Fruit fly (Drosophila melanogaster): ENCODE data around the gene CG5126.

CG5126 gene

DNA sequence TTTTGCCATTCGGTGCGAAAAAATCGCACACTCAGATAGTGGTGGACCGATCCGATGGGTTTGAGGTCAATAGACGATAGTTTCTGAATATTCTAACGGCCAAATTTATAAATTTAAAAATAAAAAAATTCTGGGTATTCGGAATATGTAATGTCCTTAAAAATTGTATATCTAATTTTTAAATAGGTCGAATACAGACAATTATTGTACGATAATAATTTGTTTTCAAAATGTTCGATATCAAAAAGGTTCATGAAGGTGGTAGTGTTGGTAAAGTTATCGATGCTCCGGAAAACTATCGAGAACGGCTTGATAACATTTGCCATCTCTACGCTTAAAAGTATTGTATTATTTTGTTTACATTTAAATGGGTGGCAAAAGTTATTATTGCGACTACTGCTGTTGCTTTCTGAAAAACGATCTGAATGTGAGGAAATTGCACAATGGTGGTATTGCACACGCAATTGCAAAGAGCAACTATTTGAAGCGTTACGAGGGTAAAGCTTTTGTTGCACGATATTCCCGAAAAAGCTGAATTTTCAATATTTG, 13.9 kb downstream of the CG5126 start, which contains the start of the genes CG31922 and Plap (continued):
- TF ChIP-seq CG12942 (GFP tag; optimal IDR thresholded peaks at IDR 0.05): peak; percentile 60
- TF ChIP-seq Lim3 (GFP tag; IDR thresholded peaks at IDR 0.05): no peak
- TF ChIP-seq pnt (GFP tag; optimal IDR thresholded peaks at IDR 0.05): peak; percentile 33
- no peak for TF ChIP-seq kah (GFP tag; optimal IDR thresholded peaks at IDR 0.05)
- no peak for TF ChIP-seq gt (GFP tag; IDR thresholded peaks at IDR 0.05)
- TF ChIP-seq peb (GFP tag; IDR thresholded peaks at IDR 0.05): no peak
- peak; percentile 58 for TF ChIP-seq Meics (GFP tag; optimal IDR thresholded peaks at IDR 0.05)
- TF ChIP-seq CG14710 (tag; optimal IDR thresholded peaks at IDR 0.05): peak; percentile 86
- peak; percentile 14 for TF ChIP-seq CG17186 (GFP tag; optimal IDR thresholded peaks at IDR 0.05)
- peak; percentile 81 for TF ChIP-seq CG13624 (GFP tag; optimal IDR thresholded peaks at IDR 0.05)
- TF ChIP-seq MBD-R2 (GFP tag; IDR thresholded peaks at IDR 0.05): peak; percentile 78
- TF ChIP-seq hth (optimal IDR thresholded peaks at IDR 0.05): no peak
- TF ChIP-seq slbo (GFP tag; IDR thresholded peaks at IDR 0.05): peak; percentile 80
- TF ChIP-seq E2f1 (GFP tag; IDR thresholded peaks at IDR 0.05): no peak
- TF ChIP-seq otp (GFP tag; IDR thresholded peaks at IDR 0.05): no peak
- peak; percentile 3 for TF ChIP-seq HHEX (GFP tag; optimal IDR thresholded peaks at IDR 0.05)
- TF ChIP-seq CG8478 (optimal IDR thresholded peaks at IDR 0.05): no peak
- TF ChIP-seq Fer1 (GFP tag; optimal IDR thresholded peaks at IDR 0.05): peak; percentile 70
- no peak for TF ChIP-seq CG5953 (GFP tag; IDR thresholded peaks at IDR 0.05)
- TF ChIP-seq H15 (GFP tag; IDR thresholded peaks at IDR 0.05): no peak
- peak; percentile 72 for TF ChIP-seq Nf-YC (tag; optimal IDR thresholded peaks at IDR 0.05)
- peak; percentile 60 for TF ChIP-seq CG18599 (GFP tag; optimal IDR thresholded peaks at IDR 0.05)
- peak; percentile 29 for TF ChIP-seq emc (GFP tag; optimal IDR thresholded peaks at IDR 0.05)
- TF ChIP-seq gem (tag; optimal IDR thresholded peaks at IDR 0.05): no peak
- TF ChIP-seq Nf-YA (GFP tag; IDR thresholded peaks at IDR 0.05): no peak
- no peak for TF ChIP-seq corto (GFP tag; optimal IDR thresholded peaks at IDR 0.05)
- TF ChIP-seq sima (GFP tag; optimal IDR thresholded peaks at IDR 0.05): no peak
- no peak for TF ChIP-seq ro (GFP tag; IDR thresholded peaks at IDR 0.05)
- TF ChIP-seq MESR4 (GFP tag; optimal IDR thresholded peaks at IDR 0.05): peak; percentile 18
- no peak for TF ChIP-seq sim (GFP tag; IDR thresholded peaks at IDR 0.05)
- peak; percentile 73; the same call in 2 of the 3 replicates for TF ChIP-seq zen2 (GFP tag; IDR thresholded peaks at IDR 0.05; ENCODE audit: partially characterized antibody)
- TF ChIP-seq lola (GFP tag; optimal IDR thresholded peaks at IDR 0.05): peak in 1 of 3 experiments; percentile 67
- TF ChIP-seq gcm (GFP tag; optimal IDR thresholded peaks at IDR 0.05): peak; percentile 36
- peak; percentile 49 for TF ChIP-seq CG13296 (GFP tag; optimal IDR thresholded peaks at IDR 0.05)
- TF ChIP-seq ems (GFP tag; optimal IDR thresholded peaks at IDR 0.05): peak; percentile 71
- TF ChIP-seq sisA (GFP tag; IDR thresholded peaks at IDR 0.05): no peak
- no peak for TF ChIP-seq bigmax (GFP tag; optimal IDR thresholded peaks at IDR 0.05)
- TF ChIP-seq pita (GFP tag; optimal IDR thresholded peaks at IDR 0.05): no peak
- TF ChIP-seq sc (optimal IDR thresholded peaks at IDR 0.05): no peak
- TF ChIP-seq sc (GFP tag; optimal IDR thresholded peaks at IDR 0.05): no peak
- peak; percentile 46 for TF ChIP-seq Hmx (GFP tag; optimal IDR thresholded peaks at IDR 0.05)
- no peak for TF ChIP-seq dati (GFP tag; IDR thresholded peaks at IDR 0.05)
- peak; percentile 67 for TF ChIP-seq Dek (tag; optimal IDR thresholded peaks at IDR 0.05)
- TF ChIP-seq CG13894 (tag; optimal IDR thresholded peaks at IDR 0.05): no peak
- peak; percentile 75 for TF ChIP-seq Ets97D (GFP tag; optimal IDR thresholded peaks at IDR 0.05)
- peak; percentile 86 for TF ChIP-seq Hr3 (GFP tag; optimal IDR thresholded peaks at IDR 0.05)
- TF ChIP-seq CG13123 (GFP tag; optimal IDR thresholded peaks at IDR 0.05): peak; percentile 47
- peak; percentile 96 for TF ChIP-seq Dll (GFP tag; IDR thresholded peaks at IDR 0.05; ENCODE audit: partially characterized antibody)
- no peak for TF ChIP-seq Dip2 (GFP tag; IDR thresholded peaks at IDR 0.05)
- 0 out of 2 replicates have a peak, but pooled peaks have one; percentile 30 for TF ChIP-seq CG14014 (GFP tag; IDR thresholded peaks at IDR 0.05)
- TF ChIP-seq CG3838 (GFP tag; optimal IDR thresholded peaks at IDR 0.05): no peak
- TF ChIP-seq D19B (GFP tag; optimal IDR thresholded peaks at IDR 0.05): no peak

Data from whole organism, embryonic.